Worm (Caenorhabditis elegans) whole organism, young adult: ENCODE measurements around the gene F43D2.7.

Experiments
- B0261.1 ChIP-seq: sonication (generic microtip); optimal IDR thresholded peaks from 2 replicates; lab custom pipeline; 2016; ENCODE audit warnings: mild to moderate bottlenecking, missing genetic modification characterization, moderate library complexity, missing compliant biosample characterization
- D2030.7 ChIP-seq: fragments of 200-800 bp; sonication (Bioruptor generic); IDR thresholded peaks from 2 replicates; pipeline ENCODE4 v1.3.6; 2022; ENCODE audit warnings: missing genetic modification reagents, missing genetic modification characterization, missing compliant biosample characterization
- F10E7.11 ChIP-seq: sonication (generic microtip); optimal IDR thresholded peaks from 2 replicates; lab custom pipeline; 2017; ENCODE audit warnings: mild to moderate bottlenecking, missing genetic modification characterization, moderate library complexity, missing compliant biosample characterization
- F22D6.2 ChIP-seq: sonication (generic microtip); optimal IDR thresholded peaks from 2 replicates; lab custom pipeline; 2016; ENCODE audit warnings: mild to moderate bottlenecking, missing genetic modification characterization, missing compliant biosample characterization
- F23B12.7 ChIP-seq: sonication (generic microtip); optimal IDR thresholded peaks from 2 replicates; lab custom pipeline; 2017; ENCODE audit warnings: missing genetic modification characterization, mild to moderate bottlenecking, missing compliant biosample characterization, antibody characterized with exemption, moderate library complexity; ENCODE audit not compliant: insufficient read depth
- F49E8.2 ChIP-seq: sonication (generic microtip); optimal IDR thresholded peaks from 3 replicates; lab custom pipeline; 2017; ENCODE audit warnings: missing genetic modification characterization, mild to moderate bottlenecking, missing compliant biosample characterization, antibody characterized with exemption, moderate library complexity; ENCODE audit not compliant: insufficient read depth
- F57A8.1 ChIP-seq: fragments of 200-800 bp; sonication (Bioruptor generic); optimal IDR thresholded peaks from 2 replicates; lab custom pipeline; 2018; ENCODE audit warnings: mild to moderate bottlenecking, missing genetic modification characterization, moderate library complexity, missing compliant biosample characterization
- K12H6.12 ChIP-seq: fragments of 200-800 bp; sonication (Bioruptor generic); optimal IDR thresholded peaks from 2 replicates; lab custom pipeline; 2018; ENCODE audit warnings: mild to moderate bottlenecking, missing genetic modification characterization, missing compliant biosample characterization
- T07F8.4 ChIP-seq: sonication (generic microtip); optimal IDR thresholded peaks from 2 replicates; lab custom pipeline; 2016; ENCODE audit warnings: mild to moderate bottlenecking, missing genetic modification characterization, moderate library complexity, missing compliant biosample characterization
- T26A5.8 ChIP-seq: sonication (generic microtip); optimal IDR thresholded peaks from 2 replicates; lab custom pipeline; 2016; ENCODE audit warnings: missing genetic modification characterization, missing compliant biosample characterization
- Y53G8AR.9 ChIP-seq: fragments of 200-800 bp; sonication (Bioruptor generic); conservative IDR thresholded peaks from 2 replicates; pipeline ENCODE4 v1.3.6; 2022; ENCODE audit warnings: missing genetic modification reagents, missing genetic modification characterization, missing compliant biosample characterization
- Y67H2A.10 ChIP-seq: fragments of 200-800 bp; sonication (Bioruptor generic); conservative IDR thresholded peaks from 2 replicates; pipeline ENCODE4 v1.3.6; 2022; ENCODE audit warnings: missing genetic modification reagents, missing genetic modification characterization, missing compliant biosample characterization
- Y79H2A.3 ChIP-seq: fragments of 200-800 bp; sonication (Bioruptor generic); conservative IDR thresholded peaks from 2 replicates; pipeline ENCODE4 v1.3.6; 2022; ENCODE audit warnings: missing genetic modification reagents, missing genetic modification characterization, missing compliant biosample characterization
- Y95B8A.8 ChIP-seq: fragments of 200-800 bp; sonication (Bioruptor generic); IDR thresholded peaks from 2 replicates; pipeline ENCODE4 v1.3.6; 2022; ENCODE audit warnings: missing genetic modification reagents, missing genetic modification characterization, missing compliant biosample characterization
- ZK185.1 ChIP-seq: sonication (generic microtip); optimal IDR thresholded peaks from 2 replicates; lab custom pipeline; 2016; ENCODE audit warnings: mild to moderate bottlenecking, missing genetic modification characterization, missing compliant biosample characterization; ENCODE audit not compliant: poor library complexity, severe bottlenecking
- ama-1 ChIP-seq, 3 experiments: fragments of 150-350 bp in 1 of 3; sonication (generic microtip) in 2 of 3; optimal IDR thresholded peaks; 2 replicates each; lab custom pipeline; 2014 to 2018; ENCODE audit warnings: missing biosample characterization in 2 of 3, missing genetic modification characterization in 2 of 3, missing genetic modification reagents in 2 of 3
- ceh-91 ChIP-seq: fragments of 200-800 bp; sonication (Bioruptor generic); IDR thresholded peaks from 2 replicates; pipeline ENCODE4 v1.3.6; 2022; ENCODE audit warnings: missing genetic modification reagents, missing genetic modification characterization, missing compliant biosample characterization
- dpl-1 ChIP-seq: fragments of 150-350 bp; optimal IDR thresholded peaks from 2 replicates; lab custom pipeline; 2014; ENCODE audit warnings: missing biosample characterization, missing genetic modification reagents, missing genetic modification characterization
- egl-44 ChIP-seq: fragments of 200-800 bp; sonication (Bioruptor generic); IDR thresholded peaks from 2 replicates; pipeline ENCODE4 v1.3.6; 2022; ENCODE audit warnings: missing genetic modification reagents, missing genetic modification characterization, missing compliant biosample characterization
- gei-17 ChIP-seq: fragments of 200-800 bp; sonication (Bioruptor generic); optimal IDR thresholded peaks from 2 replicates; lab custom pipeline; 2018; ENCODE audit warnings: mild to moderate bottlenecking, missing genetic modification characterization, missing compliant biosample characterization
- lsl-1 ChIP-seq: fragments of 200-800 bp; sonication (Bioruptor generic); optimal IDR thresholded peaks from 2 replicates; lab custom pipeline; 2018; ENCODE audit warnings: mild to moderate bottlenecking, missing genetic modification characterization, moderate library complexity, missing compliant biosample characterization
- madf-6 ChIP-seq: fragments of 200-800 bp; sonication (Bioruptor generic); IDR thresholded peaks from 2 replicates; pipeline ENCODE4 v1.3.6; 2022; ENCODE audit warnings: missing genetic modification reagents, missing genetic modification characterization, missing compliant biosample characterization
- madf-8 ChIP-seq: fragments of 200-800 bp; sonication (Bioruptor generic); conservative IDR thresholded peaks from 2 replicates; pipeline ENCODE4 v1.3.6; 2022; ENCODE audit warnings: missing genetic modification reagents, missing genetic modification characterization, missing compliant biosample characterization
- mel-28 ChIP-seq: sonication (generic microtip); optimal IDR thresholded peaks from 2 replicates; lab custom pipeline; 2016; ENCODE audit warnings: borderline replicate concordance, mild to moderate bottlenecking, missing genetic modification characterization, missing compliant biosample characterization
- nhr-80 ChIP-seq: sonication (generic microtip); optimal IDR thresholded peaks from 2 replicates; lab custom pipeline; 2016; ENCODE audit warnings: missing genetic modification characterization, missing compliant biosample characterization
- rpc-1 ChIP-seq, 2 experiments: fragments of 150-350 bp in 1 of 2; sonication (generic microtip) in 1 of 2; optimal IDR thresholded peaks; 2 replicates each; lab custom pipeline; 2014 to 2018; ENCODE audit warnings: missing biosample characterization in 1 of 2, missing genetic modification characterization in 1 of 2, missing genetic modification reagents in 1 of 2, missing genotype in 1 of 2
- sea-2 ChIP-seq: fragments of 200-800 bp; sonication (Bioruptor generic); IDR thresholded peaks from 2 replicates; pipeline ENCODE4 v1.3.6; 2022; ENCODE audit warnings: missing genetic modification characterization, missing compliant biosample characterization
- snpc-1.1 ChIP-seq: sonication (generic microtip); optimal IDR thresholded peaks from 2 replicates; lab custom pipeline; 2017; ENCODE audit warnings: missing genetic modification characterization, mild to moderate bottlenecking, missing compliant biosample characterization, antibody characterized with exemption, moderate library complexity, missing genotype, missing genetic modification reagents; ENCODE audit not compliant: insufficient read depth
- snpc-1.3 ChIP-seq: sonication (generic microtip); optimal IDR thresholded peaks from 2 replicates; lab custom pipeline; 2017; ENCODE audit warnings: missing genetic modification characterization, mild to moderate bottlenecking, missing compliant biosample characterization, antibody characterized with exemption, moderate library complexity, missing genotype, missing genetic modification reagents; ENCODE audit not compliant: insufficient read depth
- snpc-4 ChIP-seq, 5 experiments: fragments of 150-350 bp in 1 of 5; sonication (generic microtip) in 4 of 5; optimal IDR thresholded peaks; 2 replicates each; lab custom pipeline; 2014 to 2018; ENCODE audit warnings: missing genetic modification characterization in 5 of 5, missing biosample characterization in 3 of 5, antibody characterized with exemption in 2 of 5, mild to moderate bottlenecking in 2 of 5, missing compliant biosample characterization in 2 of 5, missing genotype in 2 of 5, moderate library complexity in 2 of 5, missing genetic modification reagents in 1 of 5
- xnd-1 ChIP-seq: sonication (generic microtip); optimal IDR thresholded peaks from 2 replicates; lab custom pipeline; 2016; ENCODE audit warnings: missing genotype, missing genetic modification reagents, missing genetic modification characterization, missing compliant biosample characterization
- ztf-6 ChIP-seq: fragments of 200-800 bp; sonication (Bioruptor generic); IDR thresholded peaks from 2 replicates; pipeline ENCODE4 v1.3.6; 2022; ENCODE audit warnings: missing genetic modification reagents, missing genetic modification characterization, missing compliant biosample characterization

F43D2.7 gene

DNA sequence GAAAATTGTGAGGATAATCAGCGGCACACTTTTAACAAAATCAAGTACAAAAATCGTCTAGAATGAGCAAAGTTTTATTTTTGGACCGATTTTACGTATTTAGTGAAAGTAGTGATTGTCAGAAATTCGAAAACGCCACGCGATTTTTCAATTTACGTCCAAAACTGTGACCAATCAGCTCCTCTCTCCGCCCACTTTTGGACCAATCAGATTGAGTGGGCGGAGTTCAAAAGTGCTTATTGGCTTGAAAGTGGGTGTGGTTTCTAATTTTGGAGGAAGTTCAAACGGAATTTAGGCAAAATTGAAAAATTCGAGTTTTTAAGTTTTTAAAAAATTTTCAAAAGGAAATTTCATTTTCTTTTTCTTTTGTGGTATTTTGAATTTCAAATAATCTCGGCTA lies 25.5 kb downstream of the F43D2.7 start:
- no peak for TF ChIP-seq ama-1 (optimal IDR thresholded peaks at IDR 0.05; lab: Kevin White, UChicago)
- no peak for TF ChIP-seq ama-1 (GFP tag; optimal IDR thresholded peaks at IDR 0.05; lab: Kevin White, UChicago)
- no peak for TF ChIP-seq F22D6.2
- TF ChIP-seq Y53G8AR.9 = no peak
- no peak for TF ChIP-seq egl-44 (GFP tag; lab: Robert Waterston, UW)
- no peak for TF ChIP-seq T07F8.4 (tag; lab: Kevin White, UChicago)
- TF ChIP-seq K12H6.12 (tag; lab: Kevin White, UChicago) = no peak

DNA sequence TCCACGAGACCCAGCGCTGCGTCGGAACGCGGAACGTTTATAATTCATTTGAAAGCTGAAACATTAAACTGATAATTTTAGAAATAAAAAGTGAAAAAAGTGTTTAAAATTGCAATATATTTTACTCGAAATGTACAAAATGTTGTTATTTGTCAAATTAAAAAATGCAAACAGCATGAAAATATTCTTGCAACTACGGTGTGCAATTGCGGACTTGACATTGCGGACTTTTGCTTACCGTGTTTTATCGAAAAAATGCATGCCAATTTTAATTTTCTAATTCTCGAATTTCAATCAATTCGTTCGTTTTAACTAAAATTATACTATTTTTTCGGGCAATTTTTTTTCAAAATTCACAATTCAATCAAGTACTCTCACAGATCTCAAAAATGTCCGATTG lies 27.8 kb downstream of the F43D2.7 start, which contains the start of the genes R11H6.5 and ccnk-1:
Gene R11H6.5, minus strand, starts transcription at position 55 of the 400 bp plus-strand sequence.
Gene ccnk-1, plus strand, starts transcription at position 381 of the 400 bp plus-strand sequence.
- TF ChIP-seq D2030.7 (peak; percentile 8; the same call in 1 of the 2 replicates), mel-28 (tag; lab: Kevin White, UChicago) (no peak), F49E8.2 (peak; percentile 19), F23B12.7 (peak; percentile 59), Y67H2A.10 (no peak), sea-2 (GFP tag; lab: Robert Waterston, UW) (no peak), lsl-1 (GFP tag; lab: Kevin White, UChicago) (peak; percentile 93), F57A8.1 (no peak), snpc-4 (GFP tag; optimal IDR thresholded peaks at IDR 0.05; lab: Kevin White, UChicago) (no peak), snpc-4 (tag; optimal IDR thresholded peaks at IDR 0.05; lab: Kevin White, UChicago) (peak in 1 of 4 experiments; percentile 8), dpl-1 (GFP tag; lab: Kevin White, UChicago) (no peak), snpc-1.3 (peak; percentile 42), Y79H2A.3 (no peak), ceh-91 (GFP tag; lab: Robert Waterston, UW) (peak; percentile 58), snpc-1.1 (tag; lab: Kevin White, UChicago) (peak; percentile 16), ztf-6 (GFP tag; lab: Robert Waterston, UW) (no peak)

DNA sequence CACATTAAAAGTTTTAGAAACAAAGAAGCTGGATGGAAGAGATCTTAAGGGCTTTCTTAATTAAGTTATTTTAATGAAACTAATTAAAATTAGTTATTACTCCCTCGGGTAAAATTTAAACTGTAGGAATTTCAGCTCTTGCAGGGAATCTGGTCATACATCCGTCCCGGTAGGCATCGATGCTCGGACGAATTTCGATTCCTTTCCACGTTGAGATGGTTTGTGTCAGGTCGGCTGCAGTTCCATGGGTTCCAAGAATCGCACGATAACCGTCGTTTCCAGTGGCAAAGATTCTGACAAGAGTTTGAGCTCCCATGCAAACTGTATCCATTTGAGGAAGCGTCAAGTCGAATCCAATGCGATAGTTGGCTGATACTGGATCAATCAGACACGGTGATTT lies 29.2 kb downstream of the F43D2.7 start:
- TF ChIP-seq ama-1 (optimal IDR thresholded peaks at IDR 0.05; lab: Kevin White, UChicago) (no peak), ama-1 (GFP tag; optimal IDR thresholded peaks at IDR 0.05; lab: Kevin White, UChicago) (no peak), T26A5.8 (no peak), F10E7.11 (no peak), Y95B8A.8 (GFP tag; lab: Robert Waterston, UW) (no peak), xnd-1 (no peak), ZK185.1 (tag; lab: Kevin White, UChicago) (no peak), madf-6 (no peak), gei-17 (no peak), nhr-80 (tag; lab: Kevin White, UChicago) (no peak), madf-8 (no peak)
- TF ChIP-seq, all 124 proteins: peak for 0

DNA sequence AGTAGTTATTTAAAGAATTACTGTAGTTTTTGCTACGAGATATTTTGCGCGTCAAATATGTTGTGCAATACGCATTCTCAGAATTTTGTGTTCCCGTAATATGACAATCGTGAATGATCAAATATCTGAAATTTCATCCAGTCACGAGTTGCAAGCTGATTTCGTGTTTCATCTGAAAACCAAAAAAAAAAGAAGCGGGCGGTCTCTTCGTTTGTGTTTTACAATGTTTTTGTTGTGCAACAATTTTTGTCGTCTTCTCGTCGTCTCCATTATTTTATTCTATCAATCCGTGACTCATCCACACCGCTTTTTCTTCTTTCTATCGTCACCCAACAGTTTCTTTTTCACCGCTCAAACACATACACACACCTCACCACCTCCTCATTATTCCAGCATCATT lies 30.3 kb downstream of the F43D2.7 start, which contains the start of gene R11H6.4:
Gene R11H6.4, plus strand, starts transcription at position 301 of the 400 bp plus-strand sequence.
- TF ChIP-seq B0261.1 (tag; lab: Kevin White, UChicago) (no peak), rpc-1 (optimal IDR thresholded peaks at IDR 0.05; lab: Kevin White, UChicago) (no peak), rpc-1 (tag; optimal IDR thresholded peaks at IDR 0.05; lab: Kevin White, UChicago) (no peak)
